1 fruit fly cellular context compared by ENCODE assay signal in genomic region chrX:22833534-22833933, dm6.
TF ChIP-seq lines count a peak whose summit lies in the region.

No protein-coding gene starts in this region.

TF ChIP-seq in whole organism, embryonic, 481 proteins besides CTCF, POLR2A, EP300 and RAD21 (continued from another document):
- TF ChIP-seq CG7556 (GFP tag; optimal IDR thresholded peaks at IDR 0.05; lab: Kevin White, UChicago) (peak; percentile 27), crc (GFP tag; optimal IDR thresholded peaks at IDR 0.05; lab: Kevin White, UChicago) (no peak), odd (GFP tag; optimal IDR thresholded peaks at IDR 0.05; lab: Kevin White, UChicago) (peak; percentile 2), dmrt99B (tag; optimal IDR thresholded peaks at IDR 0.05; lab: Kevin White, UChicago) (peak; percentile 74), hb (GFP tag; IDR thresholded peaks at IDR 0.05; lab: Robert Waterston, UW; ENCODE audit: partially characterized antibody) (no peak), CG3281 (GFP tag; optimal IDR thresholded peaks at IDR 0.05; lab: Kevin White, UChicago) (peak; percentile 27), Eip74EF (GFP tag; optimal IDR thresholded peaks at IDR 0.05; lab: Kevin White, UChicago) (peak in 1 of 2 experiments; percentile 42), pan (optimal IDR thresholded peaks at IDR 0.05; lab: Kevin White, UChicago) (no peak), pan (GFP tag; optimal IDR thresholded peaks at IDR 0.05 in 1 of 2, IDR thresholded peaks at IDR 0.05 in 1 of 2) (peak in 1 of 2 experiments; percentile 48), CG1233 (GFP tag; optimal IDR thresholded peaks at IDR 0.05; lab: Kevin White, UChicago) (peak; percentile 28), NfI (GFP tag; optimal IDR thresholded peaks at IDR 0.05; lab: Kevin White, UChicago) (peak; percentile 44), eve (GFP tag; optimal IDR thresholded peaks at IDR 0.05; lab: Kevin White, UChicago) (peak in 1 of 2 experiments; percentile 66), Chrac-16 (GFP tag; optimal IDR thresholded peaks at IDR 0.05; lab: Kevin White, UChicago) (peak; percentile 29), CG30431 (GFP tag; optimal IDR thresholded peaks at IDR 0.05; lab: Kevin White, UChicago) (peak; percentile 48), CG17802 (tag; optimal IDR thresholded peaks at IDR 0.05; lab: Kevin White, UChicago) (peak; percentile 49), phol (tag; optimal IDR thresholded peaks at IDR 0.05; lab: Kevin White, UChicago) (peak; percentile 74), CG17361 (GFP tag; IDR thresholded peaks at IDR 0.05; lab: Robert Waterston, UW) (peak; percentile 52; the same call in 1 of the 3 replicates), insv (GFP tag; optimal IDR thresholded peaks at IDR 0.05; lab: Kevin White, UChicago) (no peak), CG4424 (GFP tag; optimal IDR thresholded peaks at IDR 0.05; lab: Kevin White, UChicago) (peak; percentile 71), CG30020 (tag; optimal IDR thresholded peaks at IDR 0.05; lab: Kevin White, UChicago) (no peak), wek (GFP tag; optimal IDR thresholded peaks at IDR 0.05; lab: Kevin White, UChicago) (no peak), zfh1 (GFP tag; IDR thresholded peaks at IDR 0.05; lab: Robert Waterston, UW) (peak; percentile 65; the same call in 2 of the 3 replicates), stc (GFP tag; IDR thresholded peaks at IDR 0.05; lab: Robert Waterston, UW) (peak; percentile 63), cad (GFP tag; optimal IDR thresholded peaks at IDR 0.05; lab: Kevin White, UChicago) (no peak), B-H2 (GFP tag; optimal IDR thresholded peaks at IDR 0.05; lab: Kevin White, UChicago) (no peak), Gug (GFP tag; IDR thresholded peaks at IDR 0.05; lab: Robert Waterston, UW) (peak; percentile 29; the same call in 1 of the 4 replicates), CG11247 (GFP tag; IDR thresholded peaks at IDR 0.05; lab: Robert Waterston, UW) (0 out of 2 replicates have a peak, but pooled peaks have one; percentile 10), maf-S (GFP tag; optimal IDR thresholded peaks at IDR 0.05; lab: Kevin White, UChicago) (no peak), Rx (GFP tag; IDR thresholded peaks at IDR 0.05; lab: Robert Waterston, UW) (peak; percentile 51), HmgD (GFP tag; optimal IDR thresholded peaks at IDR 0.05; lab: Kevin White, UChicago) (no peak), mam (GFP tag; optimal IDR thresholded peaks at IDR 0.05; lab: Kevin White, UChicago) (peak; percentile 18), gfzf (GFP tag; optimal IDR thresholded peaks at IDR 0.05; lab: Kevin White, UChicago) (no peak), CG18476 (GFP tag; optimal IDR thresholded peaks at IDR 0.05; lab: Kevin White, UChicago) (no peak), CkIIα-i1 (GFP tag; IDR thresholded peaks at IDR 0.05; lab: Robert Waterston, UW) (no peak), ttk (GFP tag; IDR thresholded peaks at IDR 0.05; lab: Robert Waterston, UW) (peak; percentile 65), H15 (GFP tag; IDR thresholded peaks at IDR 0.05; lab: Robert Waterston, UW) (no peak), CG32767 (GFP tag; IDR thresholded peaks at IDR 0.05; lab: Robert Waterston, UW) (0 out of 2 replicates have a peak, but pooled peaks have one; percentile 29), CG4820 (GFP tag; optimal IDR thresholded peaks at IDR 0.05; lab: Kevin White, UChicago) (peak; percentile 52), az2 (GFP tag; optimal IDR thresholded peaks at IDR 0.05; lab: Kevin White, UChicago) (peak; percentile 59), nerfin-1 (tag; optimal IDR thresholded peaks at IDR 0.05; lab: Kevin White, UChicago) (peak; percentile 26), Hey (tag; optimal IDR thresholded peaks at IDR 0.05; lab: Kevin White, UChicago) (no peak), CG2712 (tag; optimal IDR thresholded peaks at IDR 0.05; lab: Kevin White, UChicago) (peak; percentile 60), CG2889 (GFP tag; IDR thresholded peaks at IDR 0.05; lab: Robert Waterston, UW) (0 out of 3 replicates have a peak, but pooled peaks have one; percentile 25), Fer3 (tag; optimal IDR thresholded peaks at IDR 0.05; lab: Kevin White, UChicago) (peak; percentile 46), CG15073 (GFP tag; optimal IDR thresholded peaks at IDR 0.05; lab: Kevin White, UChicago) (no peak), tio (GFP tag; optimal IDR thresholded peaks at IDR 0.05; lab: Kevin White, UChicago) (peak; percentile 34), TFAM (GFP tag; optimal IDR thresholded peaks at IDR 0.05; lab: Kevin White, UChicago) (no peak), toy (GFP tag; IDR thresholded peaks at IDR 0.05; lab: Robert Waterston, UW) (no peak), Tbp (GFP tag; optimal IDR thresholded peaks at IDR 0.05; lab: Kevin White, UChicago) (no peak), CG8478 (optimal IDR thresholded peaks at IDR 0.05; lab: Kevin White, UChicago) (no peak), PHDP (tag; optimal IDR thresholded peaks at IDR 0.05; lab: Kevin White, UChicago) (peak; percentile 51), unpg (GFP tag; optimal IDR thresholded peaks at IDR 0.05; lab: Kevin White, UChicago) (peak; percentile 68), Bgb (GFP tag; IDR thresholded peaks at IDR 0.05; lab: Robert Waterston, UW; ENCODE audit: partially characterized antibody) (no peak), Scr (GFP tag; IDR thresholded peaks at IDR 0.05; lab: Robert Waterston, UW; ENCODE audit: partially characterized antibody) (no peak), CG15696 (tag; optimal IDR thresholded peaks at IDR 0.05; lab: Kevin White, UChicago) (no peak), CG14050 (GFP tag; IDR thresholded peaks at IDR 0.05; lab: Robert Waterston, UW) (peak; percentile 39; the same call in 1 of the 3 replicates), CG6813 (GFP tag; optimal IDR thresholded peaks at IDR 0.05; lab: Kevin White, UChicago) (peak; percentile 31), dpn (GFP tag; optimal IDR thresholded peaks at IDR 0.05; lab: Kevin White, UChicago) (peak; percentile 45 to 58), mld (GFP tag; IDR thresholded peaks at IDR 0.05; lab: Robert Waterston, UW; ENCODE audit: partially characterized antibody) (no peak), ranshi (GFP tag; IDR thresholded peaks at IDR 0.05; lab: Robert Waterston, UW) (0 out of 2 replicates have a peak, but pooled peaks have one; percentile 12), bsh (GFP tag; optimal IDR thresholded peaks at IDR 0.05; lab: Kevin White, UChicago) (peak; percentile 64 to 68), sisA (GFP tag; IDR thresholded peaks at IDR 0.05; lab: Robert Waterston, UW) (peak; percentile 76), CG11398 (GFP tag; optimal IDR thresholded peaks at IDR 0.05; lab: Kevin White, UChicago) (no peak)
